Worm (Caenorhabditis elegans) whole organism, L1 larva: ENCODE measurements around the gene Y45F3A.4.

ENCODE experiments used
- ama-1 ChIP-seq: fragments of 150-350 bp; optimal IDR thresholded peaks from 2 replicates; lab custom pipeline; 2014
- blmp-1 ChIP-seq: fragments of 150-350 bp; optimal IDR thresholded peaks from 2 replicates; lab custom pipeline; 2014; ENCODE audit warnings: missing biosample characterization, missing genetic modification characterization
- ceh-90 ChIP-seq: sonication (generic microtip); optimal IDR thresholded peaks from 2 replicates; lab custom pipeline; 2016; ENCODE audit warnings: missing genetic modification characterization, missing compliant biosample characterization
- dsc-1 ChIP-seq: sonication (generic microtip); optimal IDR thresholded peaks from 2 replicates; lab custom pipeline; 2016; ENCODE audit warnings: mild to moderate bottlenecking, missing genetic modification characterization, missing compliant biosample characterization
- efl-1 ChIP-seq, 4 experiments: fragments of 150-350 bp; optimal IDR thresholded peaks in 3 of 4; peaks in 1 of 4; 1 replicate in 1 of 4; 2 replicates in 3 of 4; lab custom pipeline; 2014; ENCODE audit warnings: missing biosample characterization in 2 of 4, missing genetic modification characterization in 2 of 4, missing genetic modification reagents in 2 of 4
- egl-27 ChIP-seq, 2 experiments: fragments of 150-350 bp in 1 of 2; sonication (generic microtip); optimal IDR thresholded peaks; 3 replicates each; lab custom pipeline; 2017 to 2018; ENCODE audit warnings: missing biosample characterization in 2 of 2, missing genetic modification characterization in 2 of 2, missing genetic modification reagents in 2 of 2
- elt-2 ChIP-seq: sonication (generic microtip); optimal IDR thresholded peaks from 2 replicates; lab custom pipeline; 2016; ENCODE audit warnings: missing genetic modification characterization, mild to moderate bottlenecking, inconsistent platforms, missing compliant biosample characterization, missing genetic modification reagents
- elt-3 ChIP-seq, 6 experiments: fragments of 150-350 bp in 1 of 6; sonication (generic microtip); optimal IDR thresholded peaks; 2 replicates each; lab custom pipeline; 2017 to 2018; ENCODE audit warnings: missing biosample characterization in 6 of 6, missing genetic modification characterization in 6 of 6, inconsistent platforms in 1 of 6
- fkh-4 ChIP-seq: sonication (generic microtip); optimal IDR thresholded peaks from 2 replicates; lab custom pipeline; 2016; ENCODE audit warnings: missing compliant biosample characterization, missing genetic modification characterization, borderline replicate concordance
- hlh-17 ChIP-seq: fragments of 200-800 bp; sonication (Bioruptor generic); optimal IDR thresholded peaks from 2 replicates; lab custom pipeline; 2018; ENCODE audit warnings: missing genetic modification characterization, mild to moderate bottlenecking, missing compliant biosample characterization, moderate library complexity, borderline replicate concordance
- hlh-4 ChIP-seq: sonication (generic microtip); optimal IDR thresholded peaks from 2 replicates; lab custom pipeline; 2016; ENCODE audit warnings: mild to moderate bottlenecking, missing genetic modification characterization, missing compliant biosample characterization
- hpl-2 ChIP-seq: fragments of 150-350 bp; optimal IDR thresholded peaks from 2 replicates; lab custom pipeline; 2014; ENCODE audit warnings: missing biosample characterization, missing genetic modification reagents, missing genetic modification characterization
- irx-1 ChIP-seq: sonication (generic microtip); optimal IDR thresholded peaks from 2 replicates; lab custom pipeline; 2016; ENCODE audit warnings: missing genetic modification characterization, missing compliant biosample characterization
- isw-1 ChIP-seq: fragments of 200-800 bp; sonication (Bioruptor generic); IDR thresholded peaks from 2 replicates; pipeline ENCODE4 v1.3.6; 2022; ENCODE audit warnings: missing genetic modification characterization, missing compliant biosample characterization
- jun-1 ChIP-seq: fragments of 150-350 bp; optimal IDR thresholded peaks from 2 replicates; lab custom pipeline; 2014; ENCODE audit warnings: missing biosample characterization, missing genetic modification reagents, missing genetic modification characterization
- lin-13 ChIP-seq: fragments of 150-350 bp; optimal IDR thresholded peaks from 2 replicates; lab custom pipeline; 2014; ENCODE audit warnings: missing biosample characterization, missing genetic modification reagents, missing genetic modification characterization
- lin-14 ChIP-seq: fragments of 200-800 bp; sonication (Bioruptor generic); optimal IDR thresholded peaks from 2 replicates; lab custom pipeline; 2018; ENCODE audit warnings: mild to moderate bottlenecking, missing genetic modification characterization, moderate library complexity, missing compliant biosample characterization
- lin-35 ChIP-seq, 2 experiments: fragments of 150-350 bp; optimal IDR thresholded peaks; 2 replicates each; lab custom pipeline; 2014; ENCODE audit warnings: missing biosample characterization in 2 of 2, missing genetic modification characterization in 2 of 2, missing genetic modification reagents in 2 of 2
- lir-3 ChIP-seq: sonication (generic microtip); optimal IDR thresholded peaks from 2 replicates; lab custom pipeline; 2016; ENCODE audit warnings: mild to moderate bottlenecking, missing genetic modification characterization, moderate library complexity, missing compliant biosample characterization; ENCODE audit not compliant: poor library complexity
- lsy-2 ChIP-seq, 2 experiments: fragments of 150-350 bp; optimal IDR thresholded peaks; 2 replicates each; lab custom pipeline; 2014; ENCODE audit warnings: missing biosample characterization in 2 of 2, missing genetic modification characterization in 2 of 2
- mdl-1 ChIP-seq, 2 experiments: fragments of 150-350 bp; optimal IDR thresholded peaks; 2 replicates each; lab custom pipeline; 2014 to 2017; ENCODE audit warnings: missing biosample characterization in 2 of 2, missing genetic modification characterization in 2 of 2, inconsistent platforms in 1 of 2
- mef-2 ChIP-seq: fragments of 150-350 bp; optimal IDR thresholded peaks from 2 replicates; lab custom pipeline; 2014; ENCODE audit warnings: missing biosample characterization, missing genetic modification characterization
- mep-1 ChIP-seq: fragments of 150-350 bp; optimal IDR thresholded peaks from 2 replicates; lab custom pipeline; 2014; ENCODE audit warnings: missing biosample characterization, missing genetic modification characterization
- nhr-19 ChIP-seq: fragments of 200-800 bp; sonication (Bioruptor generic); conservative IDR thresholded peaks from 2 replicates; pipeline ENCODE4 v1.3.6; 2022; ENCODE audit warnings: missing genetic modification characterization, missing compliant biosample characterization
- nhr-20 ChIP-seq: sonication (generic microtip); optimal IDR thresholded peaks from 2 replicates; lab custom pipeline; 2016; ENCODE audit warnings: mild to moderate bottlenecking, missing genetic modification characterization, missing compliant biosample characterization
- nhr-71 ChIP-seq: sonication (generic microtip); optimal IDR thresholded peaks from 2 replicates; lab custom pipeline; 2016; ENCODE audit warnings: mild to moderate bottlenecking, missing genetic modification characterization, moderate library complexity, missing compliant biosample characterization
- nhr-85 ChIP-seq: sonication (generic microtip); peaks from one replicate; lab custom pipeline; 2016; ENCODE audit warnings: missing genetic modification characterization, inconsistent platforms, missing compliant biosample characterization
- nhr-90 ChIP-seq: sonication (generic microtip); optimal IDR thresholded peaks from 2 replicates; lab custom pipeline; 2016; ENCODE audit warnings: mild to moderate bottlenecking, missing genetic modification characterization, missing compliant biosample characterization; ENCODE audit not compliant: poor library complexity
- pag-3 ChIP-seq: sonication (generic microtip); optimal IDR thresholded peaks from 2 replicates; lab custom pipeline; 2017; ENCODE audit warnings: missing genetic modification characterization, mild to moderate bottlenecking, missing compliant biosample characterization, antibody characterized with exemption, borderline replicate concordance; ENCODE audit not compliant: insufficient read depth
- rnt-1 ChIP-seq: sonication (generic microtip); optimal IDR thresholded peaks from 2 replicates; lab custom pipeline; 2016; ENCODE audit warnings: mild to moderate bottlenecking, missing genetic modification characterization, moderate library complexity, missing compliant biosample characterization
- snu-23 ChIP-seq: sonication (generic microtip); optimal IDR thresholded peaks from 2 replicates; lab custom pipeline; 2016; ENCODE audit warnings: missing genetic modification characterization, missing compliant biosample characterization
- sox-4 ChIP-seq: sonication (generic microtip); optimal IDR thresholded peaks from 2 replicates; lab custom pipeline; 2016; ENCODE audit warnings: missing genetic modification characterization, missing compliant biosample characterization
- sup-37 ChIP-seq: fragments of 200-800 bp; sonication (Bioruptor generic); optimal IDR thresholded peaks from 2 replicates; lab custom pipeline; 2018; ENCODE audit warnings: mild to moderate bottlenecking, missing genetic modification characterization, missing compliant biosample characterization
- swsn-7 ChIP-seq: sonication (generic microtip); optimal IDR thresholded peaks from 2 replicates; lab custom pipeline; 2016; ENCODE audit warnings: missing genetic modification characterization, missing compliant biosample characterization
- tlp-1 ChIP-seq: fragments of 150-350 bp; optimal IDR thresholded peaks from 2 replicates; lab custom pipeline; 2014; ENCODE audit warnings: missing biosample characterization, missing genetic modification characterization
- unc-130 ChIP-seq: fragments of 150-350 bp; optimal IDR thresholded peaks from 2 replicates; lab custom pipeline; 2017; ENCODE audit warnings: missing biosample characterization, missing genetic modification characterization, inconsistent platforms
- unc-30 ChIP-seq: sonication (generic microtip); optimal IDR thresholded peaks from 2 replicates; lab custom pipeline; 2017; ENCODE audit warnings: missing biosample characterization, missing genetic modification characterization
- unc-62 ChIP-seq: fragments of 150-350 bp; optimal IDR thresholded peaks from 2 replicates; lab custom pipeline; 2014; ENCODE audit warnings: missing biosample characterization, missing genetic modification reagents, missing genetic modification characterization
- unc-86 ChIP-seq: sonication (generic microtip); optimal IDR thresholded peaks from 2 replicates; lab custom pipeline; 2016; ENCODE audit warnings: missing genetic modification characterization, missing compliant biosample characterization
- unc-98 ChIP-seq: fragments of 200-800 bp; sonication (Bioruptor generic); IDR thresholded peaks from 2 replicates; pipeline ENCODE4 v1.3.6; 2022; ENCODE audit warnings: missing genetic modification characterization, missing compliant biosample characterization
- vab-15 ChIP-seq: sonication (generic microtip); optimal IDR thresholded peaks from 2 replicates; lab custom pipeline; 2017; ENCODE audit warnings: missing genotype, mild to moderate bottlenecking, missing genetic modification characterization, missing compliant biosample characterization
- ztf-11 ChIP-seq, 2 experiments: sonication (generic microtip); optimal IDR thresholded peaks; 2 replicates each; lab custom pipeline; 2016 to 2017; ENCODE audit warnings: missing genetic modification characterization in 2 of 2, missing biosample characterization in 1 of 2, missing compliant biosample characterization in 1 of 2

The Y45F3A.4 gene

ce11 chrIII:10534191-10534590, 41.0 kb downstream of the Y45F3A.4 start (continued):
- TF ChIP-seq swsn-7 (no peak), nhr-20 (tag; lab: Kevin White, UChicago) (peak; percentile 55), unc-86 (tag; lab: Kevin White, UChicago) (no peak)

ce11 chrIII:10533310-10533709, 41.9 kb downstream of the Y45F3A.4 start:
- no peak for TF ChIP-seq sup-37 (GFP tag; lab: Kevin White, UChicago)
- no peak for TF ChIP-seq hpl-2 (GFP tag; lab: Kevin White, UChicago)
- TF ChIP-seq sox-4, result no peak
- TF ChIP-seq ama-1, result no peak
- peak; percentile 28 for TF ChIP-seq nhr-20 (tag; lab: Kevin White, UChicago)
- peak in 1 of 2 experiments; percentile 26 for TF ChIP-seq lsy-2 (tag; optimal IDR thresholded peaks at IDR 0.05; lab: Kevin White, UChicago)
- no peak for TF ChIP-seq ztf-11 (tag; optimal IDR thresholded peaks at IDR 0.05; lab: Kevin White, UChicago)
- TF ChIP-seq snu-23, result peak; percentile 36
- no peak for TF ChIP-seq unc-130 (tag; lab: Kevin White, UChicago)
- peak; percentile 76 for TF ChIP-seq elt-2 (tag; lab: Kevin White, UChicago)
- TF ChIP-seq jun-1 (tag; lab: Kevin White, UChicago), result peak; percentile 62
- TF ChIP-seq lir-3, result no peak
- TF ChIP-seq blmp-1, result peak; percentile 14
- TF ChIP-seq mef-2 (tag; lab: Kevin White, UChicago), result no peak
- peak in 5 of 6 experiments; percentile 48 to 95 (median 70) for TF ChIP-seq elt-3 (tag; optimal IDR thresholded peaks at IDR 0.05; lab: Kevin White, UChicago)
- TF ChIP-seq mep-1 (tag; lab: Kevin White, UChicago), result peak; percentile 44
- no peak for TF ChIP-seq isw-1 (GFP tag; lab: Robert Waterston, UW)
- TF ChIP-seq ceh-90 (tag; lab: Kevin White, UChicago), result no peak
- TF ChIP-seq unc-62 (GFP tag; lab: Kevin White, UChicago), result no peak
- peak; percentile 69 for TF ChIP-seq nhr-85 (tag; lab: Kevin White, UChicago)
- TF ChIP-seq egl-27 (tag; optimal IDR thresholded peaks at IDR 0.05; lab: Kevin White, UChicago), result no peak
- peak in 1 of 2 experiments; percentile 72 for TF ChIP-seq lin-35 (GFP tag; optimal IDR thresholded peaks at IDR 0.05; lab: Kevin White, UChicago)
- peak; percentile 23 for TF ChIP-seq nhr-71 (tag; lab: Kevin White, UChicago)
- TF ChIP-seq efl-1 (optimal IDR thresholded peaks at IDR 0.05; lab: Kevin White, UChicago), result no peak
- peak in 1 of 2 experiments; percentile 91 for TF ChIP-seq efl-1 (GFP tag; optimal IDR thresholded peaks at IDR 0.05 in 1 of 2; lab: Kevin White, UChicago)
- peak in 1 of 2 experiments; percentile 45 for TF ChIP-seq mdl-1 (tag; optimal IDR thresholded peaks at IDR 0.05; lab: Kevin White, UChicago)
- TF ChIP-seq nhr-90 (tag; lab: Kevin White, UChicago), result peak; percentile 26
- TF ChIP-seq unc-30 (tag; lab: Kevin White, UChicago), result no peak
- peak; percentile 59 for TF ChIP-seq lin-14 (GFP tag; lab: Kevin White, UChicago)
- TF ChIP-seq, all 84 proteins: peak for 15

ce11 chrIII:10527446-10527845, 47.8 kb downstream of the Y45F3A.4 start:
- TF ChIP-seq unc-98 (GFP tag; lab: Robert Waterston, UW) (no peak), egl-27 (tag; optimal IDR thresholded peaks at IDR 0.05; lab: Kevin White, UChicago) (no peak), efl-1 (optimal IDR thresholded peaks at IDR 0.05; lab: Kevin White, UChicago) (no peak), efl-1 (GFP tag; optimal IDR thresholded peaks at IDR 0.05 in 1 of 2; lab: Kevin White, UChicago) (peak in 1 of 2 experiments; percentile 79), lin-13 (no peak), nhr-71 (tag; lab: Kevin White, UChicago) (no peak), nhr-19 (GFP tag; lab: Robert Waterston, UW) (no peak), sox-4 (no peak), lin-35 (GFP tag; optimal IDR thresholded peaks at IDR 0.05; lab: Kevin White, UChicago) (no peak), unc-130 (tag; lab: Kevin White, UChicago) (no peak)
- TF ChIP-seq, all 84 proteins: peak for 1

ce11 chrIII:10525927-10526326, 49.3 kb downstream of the Y45F3A.4 start:
- TF ChIP-seq nhr-20 (tag; lab: Kevin White, UChicago) (peak; percentile 11), lin-14 (GFP tag; lab: Kevin White, UChicago) (peak; percentile 77), nhr-19 (GFP tag; lab: Robert Waterston, UW) (peak; percentile 19; the same call in 1 of the 2 replicates), lin-35 (GFP tag; optimal IDR thresholded peaks at IDR 0.05; lab: Kevin White, UChicago) (peak in 1 of 2 experiments; percentile 23), irx-1 (tag; lab: Kevin White, UChicago) (no peak), pag-3 (tag; lab: Kevin White, UChicago) (peak; percentile 39), swsn-7 (no peak), vab-15 (peak; percentile 98), mdl-1 (tag; optimal IDR thresholded peaks at IDR 0.05; lab: Kevin White, UChicago) (peak in 1 of 2 experiments; percentile 7), ceh-90 (tag; lab: Kevin White, UChicago) (no peak), unc-130 (tag; lab: Kevin White, UChicago) (peak; percentile 51), efl-1 (optimal IDR thresholded peaks at IDR 0.05; lab: Kevin White, UChicago) (peak in 1 of 2 experiments; percentile 23), efl-1 (GFP tag; optimal IDR thresholded peaks at IDR 0.05 in 1 of 2; lab: Kevin White, UChicago) (no peak), mep-1 (tag; lab: Kevin White, UChicago) (no peak), rnt-1 (tag; lab: Kevin White, UChicago) (peak; percentile 72), nhr-71 (tag; lab: Kevin White, UChicago) (peak; percentile 70), hlh-4 (tag; lab: Kevin White, UChicago) (no peak), dsc-1 (peak; percentile 40), tlp-1 (tag; lab: Kevin White, UChicago) (no peak), snu-23 (peak; percentile 53), fkh-4 (tag; lab: Kevin White, UChicago) (no peak), hlh-17 (GFP tag; lab: Kevin White, UChicago) (no peak), lsy-2 (tag; optimal IDR thresholded peaks at IDR 0.05; lab: Kevin White, UChicago) (peak; percentile 27 to 48)
